Fruit fly (Drosophila melanogaster) whole organism, embryonic: ENCODE data around the gene Hrd3.

ENCODE experiments used
- ATbp ChIP-seq: fragments of 200-800 bp; sonication (Bioruptor generic); optimal IDR thresholded peaks from 2 replicates; lab custom pipeline; 2017; ENCODE audit warnings: missing biosample characterization, mild to moderate bottlenecking, missing genetic modification characterization, missing genetic modification reagents
- Awh ChIP-seq: fragments of 200-800 bp; sonication (Bioruptor generic); IDR thresholded peaks from 2 replicates; pipeline ENCODE4, ENCODE4 v1.3.6; 2022; ENCODE audit warnings: missing biosample characterization, missing genetic modification characterization
- CG10366 ChIP-seq: fragments of 200-800 bp; sonication (Bioruptor generic); IDR thresholded peaks from 2 replicates; pipeline ENCODE4 v1.3.6; 2022; ENCODE audit warnings: missing biosample characterization, missing genetic modification characterization
- CG11093 ChIP-seq: fragments of 200-800 bp; sonication (Bioruptor generic); IDR thresholded peaks from 3 replicates; pipeline ENCODE4 v1.3.6; 2022; ENCODE audit warnings: missing biosample characterization, missing genetic modification characterization
- CG11695 ChIP-seq: fragments of 200-800 bp; sonication (Bioruptor generic); IDR thresholded peaks from 3 replicates; pipeline ENCODE4 v1.3.6; 2022; ENCODE audit warnings: missing biosample characterization, missing genetic modification characterization
- CG12942 ChIP-seq: fragments of 200-800 bp; sonication (Bioruptor generic); optimal IDR thresholded peaks from 3 replicates; lab custom pipeline; 2016; ENCODE audit warnings: missing biosample characterization, missing genetic modification characterization
- CG15073 ChIP-seq: fragments of 200-800 bp; sonication (Bioruptor generic); optimal IDR thresholded peaks from 2 replicates; lab custom pipeline; 2016; ENCODE audit warnings: missing biosample characterization, missing genetic modification characterization
- CG1647 ChIP-seq: fragments of 200-800 bp; sonication (Bioruptor generic); optimal IDR thresholded peaks from 3 replicates; lab custom pipeline; 2016; ENCODE audit warnings: missing biosample characterization, missing genetic modification characterization
- CG17912 ChIP-seq: fragments of 200-800 bp; sonication (Bioruptor generic); optimal IDR thresholded peaks from 2 replicates; lab custom pipeline; 2018; ENCODE audit warnings: missing biosample characterization, mild to moderate bottlenecking, missing genetic modification characterization
- CG18011 ChIP-seq: fragments of 200-800 bp; sonication (Bioruptor generic); optimal IDR thresholded peaks from 2 replicates; lab custom pipeline; 2017; ENCODE audit warnings: missing biosample characterization, missing genetic modification characterization, mild to moderate bottlenecking, moderate library complexity, missing genotype
- CG18764 ChIP-seq: fragments of 200-800 bp; sonication (Bioruptor generic); optimal IDR thresholded peaks from 3 replicates; lab custom pipeline; 2016; ENCODE audit warnings: missing biosample characterization, missing genetic modification characterization
- CG2129 ChIP-seq: fragments of 200-800 bp; sonication (Bioruptor generic); IDR thresholded peaks from 2 replicates; pipeline ENCODE4 v1.3.6; 2022; ENCODE audit warnings: missing biosample characterization, missing genetic modification characterization; ENCODE audit not compliant: partially characterized antibody
- CG2889 ChIP-seq: fragments of 200-800 bp; sonication (Bioruptor generic); IDR thresholded peaks from 3 replicates; pipeline ENCODE4 v1.3.6; 2022; ENCODE audit warnings: missing biosample characterization, missing genetic modification characterization
- CG30431 ChIP-seq: fragments of 200-800 bp; sonication (Bioruptor generic); optimal IDR thresholded peaks from 2 replicates; lab custom pipeline; 2017; ENCODE audit warnings: missing biosample characterization, missing genetic modification characterization
- CG33557 ChIP-seq: fragments of 200-800 bp; sonication (Bioruptor generic); optimal IDR thresholded peaks from 2 replicates; lab custom pipeline; 2019; ENCODE audit warnings: missing biosample characterization, mild to moderate bottlenecking, missing genetic modification characterization, moderate library complexity
- CG4328 ChIP-seq: fragments of 200-800 bp; sonication (Bioruptor generic); optimal IDR thresholded peaks from 3 replicates; lab custom pipeline; 2017; ENCODE audit warnings: missing biosample characterization, missing genetic modification reagents, missing genetic modification characterization
- CG4424 ChIP-seq: fragments of 200-800 bp; sonication (Bioruptor generic); optimal IDR thresholded peaks from 3 replicates; lab custom pipeline; 2016; ENCODE audit warnings: missing biosample characterization, missing genetic modification characterization
- CG4730 ChIP-seq: fragments of 200-800 bp; sonication (Bioruptor generic); IDR thresholded peaks from 2 replicates; pipeline ENCODE4 v1.3.6; 2022; ENCODE audit warnings: missing biosample characterization, missing genetic modification characterization
- CG5953 ChIP-seq: fragments of 200-800 bp; sonication (Bioruptor generic); IDR thresholded peaks from 2 replicates; pipeline ENCODE4 v1.3.6; 2022; ENCODE audit warnings: missing biosample characterization, missing genetic modification characterization
- CG8290 ChIP-seq, 3 experiments: fragments of 200-800 bp; sonication (Bioruptor generic); optimal IDR thresholded peaks; 2 replicates each; lab custom pipeline; 2016 to 2019; ENCODE audit warnings: missing biosample characterization in 3 of 3, missing genetic modification characterization in 3 of 3, mild to moderate bottlenecking in 2 of 3, moderate library complexity in 1 of 3
- CHES-1-like ChIP-seq: fragments of 200-800 bp; sonication (Bioruptor generic); optimal IDR thresholded peaks from 2 replicates; lab custom pipeline; 2016; ENCODE audit warnings: missing biosample characterization, missing genetic modification characterization
- Dek ChIP-seq: fragments of 200-800 bp; sonication (Bioruptor generic); optimal IDR thresholded peaks from 3 replicates; lab custom pipeline; 2019; ENCODE audit warnings: missing biosample characterization, mild to moderate bottlenecking, missing genetic modification characterization, moderate library complexity
- Ets65A ChIP-seq: fragments of 200-800 bp; sonication (Bioruptor generic); peaks from one replicate; lab custom pipeline; 2016; ENCODE audit warnings: missing biosample characterization, missing genetic modification characterization
- Gsc ChIP-seq: fragments of 200-800 bp; sonication (Bioruptor generic); IDR thresholded peaks from 2 replicates; pipeline ENCODE4 v1.3.6; 2022; ENCODE audit warnings: missing biosample characterization, missing genetic modification characterization
- HLH4C ChIP-seq: fragments of 200-800 bp; sonication (Bioruptor generic); IDR thresholded peaks from 3 replicates; pipeline ENCODE4 v1.3.6; 2022; ENCODE audit warnings: missing biosample characterization, missing genetic modification characterization; ENCODE audit not compliant: partially characterized antibody
- Max ChIP-seq: fragments of 200-800 bp; sonication (Bioruptor generic); optimal IDR thresholded peaks from 2 replicates; lab custom pipeline; 2016; ENCODE audit warnings: missing biosample characterization, mild to moderate bottlenecking, missing genetic modification characterization
- Myb ChIP-seq: fragments of 200-800 bp; sonication (Bioruptor generic); optimal IDR thresholded peaks from 2 replicates; lab custom pipeline; 2016; ENCODE audit warnings: missing biosample characterization, missing genetic modification characterization
- Sox100B ChIP-seq: fragments of 200-800 bp; sonication (Bioruptor generic); optimal IDR thresholded peaks from 3 replicates; lab custom pipeline; 2018; ENCODE audit warnings: missing biosample characterization, mild to moderate bottlenecking, missing genetic modification characterization
- Vsx1 ChIP-seq: fragments of 200-800 bp; sonication (Bioruptor generic); optimal IDR thresholded peaks from 2 replicates; lab custom pipeline; 2017; ENCODE audit warnings: missing biosample characterization, mild to moderate bottlenecking, missing genetic modification characterization, missing genetic modification reagents
- YL-1 ChIP-seq: fragments of 200-800 bp; sonication (Bioruptor generic); optimal IDR thresholded peaks from 3 replicates; lab custom pipeline; 2017; ENCODE audit warnings: missing biosample characterization, mild to moderate bottlenecking, missing genetic modification characterization
- az2 ChIP-seq: fragments of 200-800 bp; sonication (Bioruptor generic); optimal IDR thresholded peaks from 3 replicates; lab custom pipeline; 2016; ENCODE audit warnings: missing biosample characterization, missing genetic modification characterization
- bab2 ChIP-seq: fragments of 200-800 bp; sonication (Bioruptor generic); optimal IDR thresholded peaks from 2 replicates; lab custom pipeline; 2016; ENCODE audit warnings: missing biosample characterization, missing genetic modification characterization
- br ChIP-seq: fragments of >200 bp; optimal IDR thresholded peaks from 2 replicates; lab custom pipeline; 2017
- bsh ChIP-seq, 2 experiments: fragments of 200-800 bp; sonication (Bioruptor generic); optimal IDR thresholded peaks; 2 replicates each; lab custom pipeline; 2017 to 2018; ENCODE audit warnings: mild to moderate bottlenecking in 2 of 2, missing biosample characterization in 2 of 2, missing genetic modification characterization in 2 of 2, moderate library complexity in 1 of 2
- gcm ChIP-seq: fragments of 200-800 bp; sonication (Bioruptor generic); optimal IDR thresholded peaks from 2 replicates; lab custom pipeline; 2019; ENCODE audit warnings: missing biosample characterization, mild to moderate bottlenecking, missing genetic modification characterization, moderate library complexity
- her ChIP-seq: fragments of 200-800 bp; sonication (Bioruptor generic); optimal IDR thresholded peaks from 2 replicates; lab custom pipeline; 2016; ENCODE audit warnings: missing biosample characterization, missing genetic modification characterization
- luna ChIP-seq: fragments of 200-800 bp; sonication (Bioruptor generic); optimal IDR thresholded peaks from 2 replicates; lab custom pipeline; 2016; ENCODE audit warnings: missing biosample characterization, missing genetic modification characterization
- nerfin-1 ChIP-seq: fragments of 200-800 bp; sonication (Bioruptor generic); optimal IDR thresholded peaks from 3 replicates; lab custom pipeline; 2019; ENCODE audit warnings: missing biosample characterization, mild to moderate bottlenecking, missing genetic modification characterization, moderate library complexity
- nerfin-2 ChIP-seq: fragments of 200-800 bp; sonication (Bioruptor generic); IDR thresholded peaks from 2 replicates; pipeline ENCODE4 v1.3.6; 2022; ENCODE audit warnings: missing biosample characterization, missing genetic modification characterization; ENCODE audit not compliant: partially characterized antibody
- otp ChIP-seq: fragments of 200-800 bp; sonication (Bioruptor generic); IDR thresholded peaks from 3 replicates; pipeline ENCODE4, ENCODE4 v1.3.6; 2022; ENCODE audit warnings: missing biosample characterization, missing genetic modification characterization
- p53 ChIP-seq: fragments of 200-800 bp; sonication (Bioruptor generic); optimal IDR thresholded peaks from 2 replicates; lab custom pipeline; 2016; ENCODE audit warnings: missing biosample characterization, missing genetic modification characterization
- prd ChIP-seq, 3 experiments: fragments of >200 bp in 2 of 3; fragments of 200-800 bp in 1 of 3; sonication (Bioruptor generic) in 1 of 3; optimal IDR thresholded peaks in 2 of 3; IDR thresholded peaks in 1 of 3; 2 replicates in 2 of 3; 3 replicates in 1 of 3; pipeline versions ENCODE4 v1.3.6 to Lab custom; 2017 to 2022; ENCODE audit warnings: missing biosample characterization in 1 of 3, missing genetic modification characterization in 1 of 3
- ranshi ChIP-seq: fragments of 200-800 bp; sonication (Bioruptor generic); IDR thresholded peaks from 2 replicates; pipeline ENCODE4 v1.3.6; 2022; ENCODE audit warnings: missing biosample characterization, missing genetic modification characterization
- slbo ChIP-seq: fragments of 200-800 bp; sonication (Bioruptor generic); IDR thresholded peaks from 2 replicates; pipeline ENCODE4 v1.3.6; 2022; ENCODE audit warnings: missing biosample characterization, missing genetic modification characterization
- stc ChIP-seq: fragments of 200-800 bp; sonication (Bioruptor generic); IDR thresholded peaks from 2 replicates; pipeline ENCODE4 v1.3.6; 2022; ENCODE audit warnings: missing biosample characterization, missing genetic modification characterization
- toy ChIP-seq: fragments of 200-800 bp; sonication (Bioruptor generic); IDR thresholded peaks from 2 replicates; pipeline ENCODE4 v1.3.6; 2022; ENCODE audit warnings: missing biosample characterization, missing genetic modification characterization
- zen ChIP-seq: fragments of 200-800 bp; sonication (Bioruptor generic); optimal IDR thresholded peaks from 3 replicates; lab custom pipeline; 2018; ENCODE audit warnings: missing biosample characterization, mild to moderate bottlenecking, missing genetic modification characterization, moderate library complexity
- zfh2 ChIP-seq: fragments of 200-800 bp; sonication (Bioruptor generic); optimal IDR thresholded peaks from 2 replicates; lab custom pipeline; 2016; ENCODE audit warnings: missing biosample characterization, missing genetic modification characterization

Hrd3 gene

dm6 chr3R:23782456-23783402 is 24.4 kb upstream of the Hrd3 start (continued):
- TF ChIP-seq her (peak; percentile 50), CG2889 (GFP tag; lab: Robert Waterston, UW) (peak; percentile 67; the same call in 2 of the 3 replicates), bsh (GFP tag; optimal IDR thresholded peaks at IDR 0.05; lab: Kevin White, UChicago) (peak; percentile 88 to 97), zfh2 (GFP tag; lab: Kevin White, UChicago) (no peak), CG18011 (peak; percentile 52), bab2 (GFP tag; lab: Kevin White, UChicago) (peak; percentile 78), CG1647 (GFP tag; lab: Kevin White, UChicago) (peak; percentile 77), zen (peak; percentile 92), Sox100B (GFP tag; lab: Kevin White, UChicago) (peak; percentile 87), Gsc (GFP tag; lab: Robert Waterston, UW) (peak; percentile 81), ATbp (GFP tag; lab: Kevin White, UChicago) (peak; percentile 89), otp (GFP tag; lab: Robert Waterston, UW) (peak; percentile 77), CG4730 (GFP tag; lab: Robert Waterston, UW) (peak; percentile 84), nerfin-1 (tag; lab: Kevin White, UChicago) (peak; percentile 82), CG30431 (GFP tag; lab: Kevin White, UChicago) (peak; percentile 92), CG4424 (GFP tag; lab: Kevin White, UChicago) (peak; percentile 92), CG5953 (GFP tag; lab: Robert Waterston, UW) (peak; percentile 71), prd (optimal IDR thresholded peaks at IDR 0.05; lab: Kevin White, UChicago) (no peak), prd (GFP tag; IDR thresholded peaks at IDR 0.05; lab: Robert Waterston, UW) (peak; percentile 94), luna (GFP tag; lab: Kevin White, UChicago) (no peak), Myb (GFP tag; lab: Kevin White, UChicago) (peak; percentile 42), CG2129 (GFP tag; lab: Robert Waterston, UW) (no peak), CG12942 (peak; percentile 81), az2 (GFP tag; lab: Kevin White, UChicago) (peak; percentile 95), CG10366 (GFP tag; lab: Robert Waterston, UW) (peak; percentile 76), HLH4C (no peak), Vsx1 (peak; percentile 66), Ets65A (peak; percentile 99), CHES-1-like (GFP tag; lab: Kevin White, UChicago) (peak; percentile 38), CG8290 (GFP tag; optimal IDR thresholded peaks at IDR 0.05; lab: Kevin White, UChicago) (peak; percentile 74), CG8290 (tag; optimal IDR thresholded peaks at IDR 0.05; lab: Kevin White, UChicago) (peak; percentile 79 to 89), Awh (GFP tag; lab: Robert Waterston, UW) (peak; percentile 69), stc (peak; percentile 77), CG18764 (GFP tag; lab: Kevin White, UChicago) (peak; percentile 77), p53 (GFP tag; lab: Kevin White, UChicago) (peak; percentile 29), Dek (tag; lab: Kevin White, UChicago) (peak; percentile 66), Max (peak; percentile 87), YL-1 (GFP tag; lab: Kevin White, UChicago) (peak; percentile 39), CG11093 (GFP tag; lab: Robert Waterston, UW) (peak; percentile 84), CG15073 (peak; percentile 71), CG11695 (GFP tag; lab: Robert Waterston, UW) (peak; percentile 74), nerfin-2 (GFP tag; lab: Robert Waterston, UW) (0 out of 2 replicates have a peak, but pooled peaks have one; percentile 22), gcm (GFP tag; lab: Kevin White, UChicago) (peak; percentile 93), CG4328 (peak; percentile 75), toy (GFP tag; lab: Robert Waterston, UW) (no peak), CG33557 (GFP tag; lab: Kevin White, UChicago) (peak; percentile 92), CG17912 (GFP tag; lab: Kevin White, UChicago) (peak; percentile 10), slbo (GFP tag; lab: Robert Waterston, UW) (peak; percentile 33; the same call in 1 of the 2 replicates), ranshi (GFP tag; lab: Robert Waterston, UW) (peak; percentile 73), br (lab: Kevin White, UChicago) (no peak)
